Fruit fly (Drosophila melanogaster) S2 (cell line): ENCODE results near the gene CG43750.

ENCODE experiments used
- CG8478 ChIP-seq: fragments of >200 bp; optimal IDR thresholded peaks from 2 replicates; lab custom pipeline; 2018
- CTCF ChIP-seq, 2 experiments: fragments of >200 bp; optimal IDR thresholded peaks; 2 replicates each; lab custom pipeline; 2018

dm6 chr2L:2390589-2390988, at the start of gene CG43750:
- TF ChIP-seq CTCF (optimal IDR thresholded peaks at IDR 0.05; lab: Kevin White, UChicago): no peak
- TF ChIP-seq CG8478: no peak
